Worm (Caenorhabditis elegans) whole organism, L2 larva: ENCODE measurements around the gene tag-276.

ENCODE experiments used
- F13H6.1 ChIP-seq: sonication (generic microtip); optimal IDR thresholded peaks from 2 replicates; lab custom pipeline; 2016; ENCODE audit warnings: missing genetic modification characterization, missing compliant biosample characterization
- R02D3.7 ChIP-seq: fragments of 150-350 bp; optimal IDR thresholded peaks from 2 replicates; lab custom pipeline; 2014; ENCODE audit warnings: missing biosample characterization, missing genetic modification characterization
- ZK546.5 ChIP-seq: sonication (generic microtip); optimal IDR thresholded peaks from 2 replicates; lab custom pipeline; 2017; ENCODE audit warnings: missing biosample characterization, missing genetic modification characterization
- alr-1 ChIP-seq: fragments of 150-350 bp; optimal IDR thresholded peaks from 2 replicates; lab custom pipeline; 2014; ENCODE audit warnings: missing biosample characterization, missing genetic modification characterization
- aly-2 ChIP-seq: fragments of 150-350 bp; optimal IDR thresholded peaks from 2 replicates; lab custom pipeline; 2014; ENCODE audit warnings: missing biosample characterization, missing genetic modification characterization
- blmp-1 ChIP-seq: sonication (generic microtip); optimal IDR thresholded peaks from 2 replicates; lab custom pipeline; 2017; ENCODE audit warnings: missing genetic modification characterization, mild to moderate bottlenecking, missing compliant biosample characterization, antibody characterized with exemption, moderate library complexity; ENCODE audit not compliant: insufficient read depth
- dmd-4 ChIP-seq: sonication (generic microtip); optimal IDR thresholded peaks from 2 replicates; lab custom pipeline; 2017; ENCODE audit warnings: missing biosample characterization, missing genetic modification characterization
- egl-27 ChIP-seq: sonication (generic microtip); optimal IDR thresholded peaks from 3 replicates; lab custom pipeline; 2017; ENCODE audit warnings: missing biosample characterization, missing genetic modification reagents, missing genetic modification characterization
- elt-3 ChIP-seq: sonication (generic microtip); optimal IDR thresholded peaks from 2 replicates; lab custom pipeline; 2017; ENCODE audit warnings: missing biosample characterization, missing genetic modification characterization
- gmeb-1 ChIP-seq: fragments of 150-350 bp; optimal IDR thresholded peaks from 2 replicates; lab custom pipeline; 2014; ENCODE audit warnings: missing biosample characterization, missing genetic modification characterization
- lin-11 ChIP-seq: fragments of 150-350 bp; sonication (generic microtip); optimal IDR thresholded peaks from 2 replicates; lab custom pipeline; 2014; ENCODE audit warnings: missing biosample characterization, missing genetic modification characterization, inconsistent platforms, mixed read lengths
- lin-13 ChIP-seq: fragments of 150-350 bp; optimal IDR thresholded peaks from 2 replicates; lab custom pipeline; 2014; ENCODE audit warnings: missing biosample characterization, missing genetic modification reagents, missing genetic modification characterization
- lsy-2 ChIP-seq, 2 experiments: fragments of 150-350 bp in 1 of 2; sonication (generic microtip) in 1 of 2; optimal IDR thresholded peaks; 2 replicates each; lab custom pipeline; 2014 to 2017; ENCODE audit warnings: missing biosample characterization in 2 of 2, missing genetic modification characterization in 2 of 2
- mbf-1 ChIP-seq: sonication (generic microtip); optimal IDR thresholded peaks from 2 replicates; lab custom pipeline; 2017; ENCODE audit warnings: missing biosample characterization, missing genetic modification characterization
- mdl-1 ChIP-seq, 2 experiments: fragments of 150-350 bp in 1 of 2; sonication (generic microtip) in 1 of 2; optimal IDR thresholded peaks; 2 replicates each; lab custom pipeline; 2017; ENCODE audit warnings: missing biosample characterization in 2 of 2, missing genetic modification characterization in 2 of 2
- nhr-11 ChIP-seq: fragments of 150-350 bp; optimal IDR thresholded peaks from 2 replicates; lab custom pipeline; 2014; ENCODE audit warnings: missing biosample characterization, missing genetic modification characterization
- nhr-12 ChIP-seq: fragments of 150-350 bp; optimal IDR thresholded peaks from 2 replicates; lab custom pipeline; 2014; ENCODE audit warnings: missing biosample characterization, missing genetic modification characterization
- nhr-129 ChIP-seq: fragments of 150-350 bp; optimal IDR thresholded peaks from 2 replicates; lab custom pipeline; 2014; ENCODE audit warnings: missing biosample characterization, missing genetic modification characterization
- nhr-23 ChIP-seq: fragments of 150-350 bp; optimal IDR thresholded peaks from 2 replicates; lab custom pipeline; 2014; ENCODE audit warnings: missing biosample characterization, missing genetic modification reagents, missing genetic modification characterization
- nhr-237 ChIP-seq: fragments of 150-350 bp; optimal IDR thresholded peaks from 2 replicates; lab custom pipeline; 2014; ENCODE audit warnings: missing biosample characterization, missing genetic modification characterization
- nhr-25 ChIP-seq: fragments of 150-350 bp; sonication (generic microtip); optimal IDR thresholded peaks from 3 replicates; lab custom pipeline; 2014; ENCODE audit warnings: missing biosample characterization, missing genetic modification characterization
- nhr-6 ChIP-seq: fragments of 150-350 bp; optimal IDR thresholded peaks from 2 replicates; lab custom pipeline; 2014; ENCODE audit warnings: missing biosample characterization, missing genetic modification characterization
- nhr-77 ChIP-seq: fragments of 150-350 bp; optimal IDR thresholded peaks from 2 replicates; lab custom pipeline; 2014; ENCODE audit warnings: missing biosample characterization, missing genetic modification characterization
- peb-1 ChIP-seq: fragments of 150-350 bp; optimal IDR thresholded peaks from 2 replicates; lab custom pipeline; 2014; ENCODE audit warnings: missing biosample characterization, missing genetic modification characterization
- sma-3 ChIP-seq: sonication (generic microtip); optimal IDR thresholded peaks from 2 replicates; lab custom pipeline; 2016; ENCODE audit warnings: missing genetic modification reagents, missing genetic modification characterization, missing compliant biosample characterization
- sma-9 ChIP-seq, 2 experiments: fragments of 150-350 bp in 1 of 2; sonication (generic microtip) in 1 of 2; optimal IDR thresholded peaks; 2 replicates each; lab custom pipeline; 2014 to 2016; ENCODE audit warnings: missing genetic modification characterization in 2 of 2, mild to moderate bottlenecking in 1 of 2, missing biosample characterization in 1 of 2, missing compliant biosample characterization in 1 of 2, missing genetic modification reagents in 1 of 2, moderate library complexity in 1 of 2
- snpc-4 ChIP-seq: fragments of 150-350 bp; optimal IDR thresholded peaks from 2 replicates; lab custom pipeline; 2014; ENCODE audit warnings: missing biosample characterization, missing genetic modification characterization
- unc-39 ChIP-seq: fragments of 150-350 bp; optimal IDR thresholded peaks from 2 replicates; lab custom pipeline; 2014; ENCODE audit warnings: missing biosample characterization, missing genetic modification characterization
- unc-55 ChIP-seq: fragments of 150-350 bp; sonication (generic microtip); optimal IDR thresholded peaks from 3 replicates; lab custom pipeline; 2014; ENCODE audit warnings: missing biosample characterization, missing genetic modification reagents, missing genetic modification characterization
- zag-1 ChIP-seq: fragments of 150-350 bp; optimal IDR thresholded peaks from 2 replicates; lab custom pipeline; 2014; ENCODE audit warnings: missing biosample characterization, missing genetic modification characterization
- ztf-1 ChIP-seq: fragments of 200-800 bp; sonication (Bioruptor generic); conservative IDR thresholded peaks from 2 replicates; pipeline ENCODE4 v1.3.6; 2022; ENCODE audit warnings: missing genetic modification characterization, missing compliant biosample characterization
- ztf-11 ChIP-seq: sonication (generic microtip); optimal IDR thresholded peaks from 2 replicates; lab custom pipeline; 2017; ENCODE audit warnings: missing biosample characterization, missing genetic modification characterization
- ztf-4 ChIP-seq: fragments of 150-350 bp; optimal IDR thresholded peaks from 2 replicates; lab custom pipeline; 2014; ENCODE audit warnings: missing biosample characterization, missing genetic modification characterization

tag-276 gene

ce11 chrII:12249042-12249441, at the start of gene tag-276:
tag-276 (minus strand) TSS chrII:12249142.
- TF ChIP-seq unc-55 (GFP tag; lab: Kevin White, UChicago) (no peak), nhr-77 (tag; lab: Kevin White, UChicago) (no peak), nhr-25 (tag; lab: Kevin White, UChicago) (no peak), peb-1 (tag; lab: Kevin White, UChicago) (no peak), mdl-1 (tag; optimal IDR thresholded peaks at IDR 0.05; lab: Kevin White, UChicago) (no peak), lin-13 (no peak), sma-3 (GFP tag; lab: Kevin White, UChicago) (no peak), egl-27 (tag; lab: Kevin White, UChicago) (no peak), nhr-11 (no peak), ZK546.5 (tag; lab: Kevin White, UChicago) (no peak), aly-2 (tag; lab: Kevin White, UChicago) (no peak), lsy-2 (tag; optimal IDR thresholded peaks at IDR 0.05; lab: Kevin White, UChicago) (no peak), elt-3 (tag; lab: Kevin White, UChicago) (no peak), ztf-11 (tag; lab: Kevin White, UChicago) (no peak)

ce11 chrII:12296591-12296990, 47.6 kb upstream of the tag-276 start:
- TF ChIP-seq snpc-4 (no peak), nhr-11 (no peak)

- TF ChIP-seq mbf-1 (tag; lab: Kevin White, UChicago): no peak
- no peak for TF ChIP-seq lin-13
- TF ChIP-seq egl-27 (tag; lab: Kevin White, UChicago): no peak
- TF ChIP-seq nhr-12 (tag; lab: Kevin White, UChicago): no peak
- TF ChIP-seq ztf-1 (GFP tag; lab: Robert Waterston, UW): no peak
- no peak for TF ChIP-seq lin-11 (tag; lab: Kevin White, UChicago)
- no peak for TF ChIP-seq elt-3 (tag; lab: Kevin White, UChicago)
- no peak for TF ChIP-seq unc-55 (GFP tag; lab: Kevin White, UChicago)
Measured at ce11 chrII:12289085-12289484, 40.1 kb upstream of the tag-276 start, which contains the start of gene Y57A10A.31. Y57A10A.31 (plus strand) TSS chrII:12289385.

- TF ChIP-seq ztf-11 (tag; lab: Kevin White, UChicago) (no peak), unc-55 (GFP tag; lab: Kevin White, UChicago) (no peak), R02D3.7 (tag; lab: Kevin White, UChicago) (no peak), nhr-12 (tag; lab: Kevin White, UChicago) (no peak), sma-9 (GFP tag; optimal IDR thresholded peaks at IDR 0.05; lab: Kevin White, UChicago) (no peak), sma-9 (tag; optimal IDR thresholded peaks at IDR 0.05; lab: Kevin White, UChicago) (no peak), ZK546.5 (tag; lab: Kevin White, UChicago) (no peak), blmp-1 (tag; lab: Kevin White, UChicago) (no peak), lin-13 (no peak), nhr-129 (tag; lab: Kevin White, UChicago) (no peak), zag-1 (no peak), lin-11 (tag; lab: Kevin White, UChicago) (no peak), gmeb-1 (no peak), nhr-237 (tag; lab: Kevin White, UChicago) (no peak), unc-39 (tag; lab: Kevin White, UChicago) (no peak), mbf-1 (tag; lab: Kevin White, UChicago) (no peak)
Measured at ce11 chrII:12284045-12284444, 35.1 kb upstream of the tag-276 start.

ce11 chrII:12280360-12280759, 31.4 kb upstream of the tag-276 start, which contains the start of gene ife-5:
ife-5 (plus strand) TSS chrII:12280660.
- TF ChIP-seq nhr-237 (tag; lab: Kevin White, UChicago): no peak
- no peak for TF ChIP-seq aly-2 (tag; lab: Kevin White, UChicago)
- no peak for TF ChIP-seq dmd-4 (tag; lab: Kevin White, UChicago)
- TF ChIP-seq nhr-6 (tag; lab: Kevin White, UChicago): no peak
- no peak for TF ChIP-seq unc-39 (tag; lab: Kevin White, UChicago)
- no peak for TF ChIP-seq mdl-1 (tag; optimal IDR thresholded peaks at IDR 0.05; lab: Kevin White, UChicago)
- no peak for TF ChIP-seq nhr-23 (tag; lab: Kevin White, UChicago)
- TF ChIP-seq alr-1 (tag; lab: Kevin White, UChicago): no peak
- TF ChIP-seq gmeb-1: no peak
- TF ChIP-seq ztf-4 (tag; lab: Kevin White, UChicago): no peak
- TF ChIP-seq nhr-77 (tag; lab: Kevin White, UChicago): no peak
- no peak for TF ChIP-seq sma-9 (GFP tag; optimal IDR thresholded peaks at IDR 0.05; lab: Kevin White, UChicago)
- no peak for TF ChIP-seq sma-9 (tag; optimal IDR thresholded peaks at IDR 0.05; lab: Kevin White, UChicago)
- no peak for TF ChIP-seq egl-27 (tag; lab: Kevin White, UChicago)
- no peak for TF ChIP-seq snpc-4
- no peak for TF ChIP-seq F13H6.1 (tag; lab: Kevin White, UChicago)
- TF ChIP-seq lsy-2 (tag; optimal IDR thresholded peaks at IDR 0.05; lab: Kevin White, UChicago): no peak
- TF ChIP-seq nhr-25 (tag; lab: Kevin White, UChicago): no peak
- TF ChIP-seq, all 48 proteins: peak for 0
